Fruit fly (Drosophila melanogaster) whole organism, prepupa: ENCODE results near the gene CG8051.

Source experiments
- CG10631 ChIP-seq: fragments of 200-800 bp; sonication (Bioruptor generic); optimal IDR thresholded peaks from 2 replicates; lab custom pipeline; 2016; ENCODE audit warnings: missing biosample characterization, missing genetic modification characterization
- CG10669 ChIP-seq: fragments of 200-800 bp; sonication (Bioruptor generic); optimal IDR thresholded peaks from 3 replicates; lab custom pipeline; 2018; ENCODE audit warnings: missing biosample characterization, mild to moderate bottlenecking, missing genetic modification characterization, moderate library complexity
- CG11294 ChIP-seq: fragments of 200-800 bp; sonication (Bioruptor generic); IDR thresholded peaks from 2 replicates; pipeline ENCODE4 v1.3.6; 2022; ENCODE audit warnings: missing biosample characterization, missing genetic modification characterization
- CG11902 ChIP-seq: fragments of 200-800 bp; sonication (Bioruptor generic); optimal IDR thresholded peaks from 3 replicates; lab custom pipeline; 2016; ENCODE audit warnings: missing biosample characterization, missing genetic modification characterization
- CG15336 ChIP-seq: fragments of 200-800 bp; sonication (Bioruptor generic); IDR thresholded peaks from 2 replicates; pipeline ENCODE4 v1.3.6; 2022; ENCODE audit warnings: missing biosample characterization, missing genetic modification characterization
- CG32006 ChIP-seq: fragments of 200-800 bp; sonication (Bioruptor generic); optimal IDR thresholded peaks from 3 replicates; lab custom pipeline; 2017; ENCODE audit warnings: missing biosample characterization, mild to moderate bottlenecking, missing genetic modification characterization
- CG34406 ChIP-seq: fragments of 200-800 bp; sonication (Bioruptor generic); optimal IDR thresholded peaks from 3 replicates; lab custom pipeline; 2016; ENCODE audit warnings: missing biosample characterization, missing genetic modification characterization
- CG3919 ChIP-seq: fragments of 200-800 bp; sonication (Bioruptor generic); optimal IDR thresholded peaks from 3 replicates; lab custom pipeline; 2016; ENCODE audit warnings: missing biosample characterization, missing genetic modification characterization
- CG4318 ChIP-seq: fragments of 200-800 bp; sonication (Bioruptor generic); optimal IDR thresholded peaks from 3 replicates; lab custom pipeline; 2017; ENCODE audit warnings: missing biosample characterization, mild to moderate bottlenecking, missing genetic modification characterization
- CG6276 ChIP-seq: fragments of 200-800 bp; sonication (Bioruptor generic); optimal IDR thresholded peaks from 2 replicates; lab custom pipeline; 2017; ENCODE audit warnings: missing biosample characterization, mild to moderate bottlenecking, missing genetic modification characterization
- CG6792 ChIP-seq: fragments of 200-800 bp; sonication (Bioruptor generic); optimal IDR thresholded peaks from 3 replicates; lab custom pipeline; 2016; ENCODE audit warnings: missing biosample characterization, missing genetic modification characterization
- CG6808 ChIP-seq: fragments of 200-800 bp; sonication (Bioruptor generic); optimal IDR thresholded peaks from 3 replicates; lab custom pipeline; 2017; ENCODE audit warnings: missing biosample characterization, missing genetic modification characterization, mild to moderate bottlenecking, moderate library complexity, missing genetic modification reagents
- CG8119 ChIP-seq: fragments of 200-800 bp; sonication (Bioruptor generic); IDR thresholded peaks from 3 replicates; pipeline ENCODE4 v1.3.6; 2022; ENCODE audit warnings: missing biosample characterization, missing genetic modification characterization
- CG8319 ChIP-seq: fragments of 200-800 bp; sonication (Bioruptor generic); optimal IDR thresholded peaks from 3 replicates; lab custom pipeline; 2016; ENCODE audit warnings: missing biosample characterization, missing genetic modification characterization
- CG8632 ChIP-seq: fragments of 200-800 bp; sonication (Bioruptor generic); optimal IDR thresholded peaks from 3 replicates; lab custom pipeline; 2016; ENCODE audit warnings: missing biosample characterization, missing genetic modification characterization
- CG9139 ChIP-seq: fragments of 200-800 bp; sonication (Bioruptor generic); optimal IDR thresholded peaks from 3 replicates; lab custom pipeline; 2017; ENCODE audit warnings: missing biosample characterization, mild to moderate bottlenecking, missing genetic modification characterization
- Eip75B ChIP-seq: fragments of 200-800 bp; sonication (Bioruptor generic); optimal IDR thresholded peaks from 3 replicates; lab custom pipeline; 2016; ENCODE audit warnings: missing biosample characterization, missing genetic modification characterization
- Eip78C ChIP-seq: fragments of 200-800 bp; sonication (Bioruptor generic); peaks from one replicate; lab custom pipeline; 2016; ENCODE audit warnings: missing biosample characterization, missing genetic modification characterization
- Ets21C ChIP-seq: fragments of 200-800 bp; sonication (Bioruptor generic); optimal IDR thresholded peaks from 3 replicates; lab custom pipeline; 2016; ENCODE audit warnings: missing biosample characterization, missing genetic modification characterization
- Ets96B ChIP-seq: fragments of 200-800 bp; optimal IDR thresholded peaks from 2 replicates; lab custom pipeline; 2019; ENCODE audit warnings: missing biosample characterization, mild to moderate bottlenecking, missing genetic modification characterization, moderate library complexity
- Hr38 ChIP-seq: sonication (Bioruptor generic); optimal IDR thresholded peaks from 2 replicates; lab custom pipeline; 2016; ENCODE audit warnings: missing biosample characterization, missing genetic modification characterization
- Hr4 ChIP-seq: fragments of 200-800 bp; sonication (Bioruptor generic); optimal IDR thresholded peaks from 3 replicates; lab custom pipeline; 2016; ENCODE audit warnings: missing biosample characterization, missing genetic modification characterization
- Met ChIP-seq: fragments of 200-800 bp; sonication (Bioruptor generic); optimal IDR thresholded peaks from 3 replicates; lab custom pipeline; 2016; ENCODE audit warnings: missing biosample characterization, missing genetic modification characterization
- OdsH ChIP-seq: fragments of 200-800 bp; sonication (Bioruptor generic); optimal IDR thresholded peaks from 3 replicates; lab custom pipeline; 2016; ENCODE audit warnings: missing biosample characterization, missing genetic modification characterization
- Smox ChIP-seq: fragments of 200-800 bp; sonication (Bioruptor generic); optimal IDR thresholded peaks from 3 replicates; lab custom pipeline; 2016; ENCODE audit warnings: missing biosample characterization, missing genetic modification characterization
- Sox102F ChIP-seq: fragments of 200-800 bp; sonication (Bioruptor generic); optimal IDR thresholded peaks from 2 replicates; lab custom pipeline; 2016; ENCODE audit warnings: missing biosample characterization, mild to moderate bottlenecking, missing genetic modification characterization
- achi ChIP-seq: fragments of 200-800 bp; sonication (Bioruptor generic); optimal IDR thresholded peaks from 3 replicates; lab custom pipeline; 2016; ENCODE audit warnings: missing biosample characterization, missing genetic modification characterization
- acj6 ChIP-seq: fragments of 200-800 bp; sonication (Bioruptor generic); optimal IDR thresholded peaks from 3 replicates; lab custom pipeline; 2016; ENCODE audit warnings: missing biosample characterization, missing genetic modification characterization
- cyc ChIP-seq: fragments of 200-800 bp; sonication (Bioruptor generic); optimal IDR thresholded peaks from 3 replicates; lab custom pipeline; 2016; ENCODE audit warnings: missing biosample characterization, missing genetic modification characterization
- dsx ChIP-seq: fragments of 200-800 bp; optimal IDR thresholded peaks from 3 replicates; lab custom pipeline; 2019; ENCODE audit warnings: missing biosample characterization, mild to moderate bottlenecking, missing genetic modification characterization, moderate library complexity; ENCODE audit not compliant: poor library complexity, severe bottlenecking
- eg ChIP-seq: fragments of 200-800 bp; sonication (Bioruptor generic); IDR thresholded peaks from 3 replicates; pipeline ENCODE4 v1.3.6; 2022; ENCODE audit warnings: missing biosample characterization, missing genetic modification characterization
- esn ChIP-seq: fragments of 200-800 bp; sonication (Bioruptor generic); optimal IDR thresholded peaks from 2 replicates; lab custom pipeline; 2016; ENCODE audit warnings: missing biosample characterization, mild to moderate bottlenecking, missing genetic modification characterization, moderate library complexity
- fd59A ChIP-seq: fragments of 200-800 bp; sonication (Bioruptor generic); optimal IDR thresholded peaks from 2 replicates; lab custom pipeline; 2017; ENCODE audit warnings: missing biosample characterization, mild to moderate bottlenecking, missing genetic modification characterization, missing genetic modification reagents
- fkh ChIP-seq: fragments of 200-800 bp; sonication (Bioruptor generic); optimal IDR thresholded peaks from 3 replicates; lab custom pipeline; 2017; ENCODE audit warnings: missing biosample characterization, mild to moderate bottlenecking, missing genetic modification characterization, moderate library complexity
- lz ChIP-seq: fragments of 200-800 bp; sonication (Bioruptor generic); optimal IDR thresholded peaks from 3 replicates; lab custom pipeline; 2016; ENCODE audit warnings: missing biosample characterization, missing genetic modification characterization
- net ChIP-seq: fragments of 200-800 bp; sonication (Bioruptor generic); optimal IDR thresholded peaks from 3 replicates; lab custom pipeline; 2016; ENCODE audit warnings: missing biosample characterization, missing genetic modification characterization
- pdm3 ChIP-seq: fragments of 200-800 bp; sonication (Bioruptor generic); optimal IDR thresholded peaks from 3 replicates; lab custom pipeline; 2016; ENCODE audit warnings: missing biosample characterization, missing genetic modification characterization
- salr ChIP-seq, 2 experiments: fragments of 200-800 bp; sonication (Bioruptor generic); optimal IDR thresholded peaks; 3 replicates each; lab custom pipeline; 2016 to 2018; ENCODE audit warnings: missing biosample characterization in 2 of 2, missing genetic modification characterization in 2 of 2, mild to moderate bottlenecking in 1 of 2
- spab ChIP-seq: fragments of 200-800 bp; sonication (Bioruptor generic); optimal IDR thresholded peaks from 2 replicates; lab custom pipeline; 2017; ENCODE audit warnings: missing biosample characterization, mild to moderate bottlenecking, missing genetic modification characterization, missing genetic modification reagents
- ss ChIP-seq, 2 experiments: fragments of 200-800 bp; sonication (Bioruptor generic); optimal IDR thresholded peaks; 2 replicates in 1 of 2; 3 replicates in 1 of 2; lab custom pipeline; 2017 to 2018; ENCODE audit warnings: mild to moderate bottlenecking in 2 of 2, missing biosample characterization in 2 of 2, missing genetic modification characterization in 2 of 2, moderate library complexity in 1 of 2
- svp ChIP-seq: fragments of 200-800 bp; sonication (Bioruptor generic); peaks from one replicate; lab custom pipeline; 2016; ENCODE audit warnings: missing biosample characterization, missing genetic modification characterization
- topi ChIP-seq: fragments of 200-800 bp; sonication (Bioruptor generic); optimal IDR thresholded peaks from 3 replicates; lab custom pipeline; 2016; ENCODE audit warnings: missing biosample characterization, missing genetic modification characterization
- vri ChIP-seq: fragments of 200-800 bp; sonication (Bioruptor generic); optimal IDR thresholded peaks from 3 replicates; lab custom pipeline; 2016; ENCODE audit warnings: missing biosample characterization, mild to moderate bottlenecking, missing genetic modification characterization

CG8051 gene

dm6 chrX:19352830-19353441, 45.2 kb upstream of the CG8051 start, which contains the start of gene kek5:
kek5 (plus strand) TSS chrX:19353181.
- TF ChIP-seq CG34406 = peak; percentile 21
- no peak for TF ChIP-seq fd59A (GFP tag; lab: Kevin White, UChicago)
- TF ChIP-seq Smox (GFP tag; lab: Kevin White, UChicago) = peak; percentile 53
- peak; percentile 19 for TF ChIP-seq net (GFP tag; lab: Kevin White, UChicago)
- TF ChIP-seq lz = peak; percentile 43
- peak; percentile 44 for TF ChIP-seq CG6276 (GFP tag; lab: Kevin White, UChicago)
- TF ChIP-seq CG3919 (GFP tag; lab: Kevin White, UChicago) = peak; percentile 17
- TF ChIP-seq vri = no peak
- no peak for TF ChIP-seq CG10669 (GFP tag; lab: Kevin White, UChicago)
- TF ChIP-seq Ets21C (GFP tag; lab: Kevin White, UChicago) = no peak
- TF ChIP-seq CG10631 (GFP tag; lab: Kevin White, UChicago) = peak; percentile 34
- peak; percentile 38 for TF ChIP-seq acj6 (GFP tag; lab: Kevin White, UChicago)
- peak; percentile 48 for TF ChIP-seq topi (GFP tag; lab: Kevin White, UChicago)
- no peak for TF ChIP-seq Hr38 (GFP tag; lab: Kevin White, UChicago)
- TF ChIP-seq OdsH (GFP tag; lab: Kevin White, UChicago) = peak; percentile 40
- TF ChIP-seq CG8119 (GFP tag; lab: Robert Waterston, UW) = peak; percentile 72; the same call in 2 of the 3 replicates
- peak; percentile 34 for TF ChIP-seq CG6792 (GFP tag; lab: Kevin White, UChicago)
- TF ChIP-seq Met (GFP tag; lab: Kevin White, UChicago) = peak; percentile 54
- TF ChIP-seq Eip78C (GFP tag; lab: Kevin White, UChicago) = peak; percentile 77
- TF ChIP-seq achi (GFP tag; lab: Kevin White, UChicago) = peak; percentile 40
- peak; percentile 35 for TF ChIP-seq esn (GFP tag; lab: Kevin White, UChicago)
- TF ChIP-seq CG6808 = no peak
- peak; percentile 1 for TF ChIP-seq cyc (GFP tag; lab: Kevin White, UChicago)
- no peak for TF ChIP-seq spab (GFP tag; lab: Kevin White, UChicago)
- no peak for TF ChIP-seq ss (GFP tag; optimal IDR thresholded peaks at IDR 0.05; lab: Kevin White, UChicago)
- TF ChIP-seq fkh (GFP tag; lab: Kevin White, UChicago) = peak; percentile 50
- no peak for TF ChIP-seq CG11902 (GFP tag; lab: Kevin White, UChicago)
- TF ChIP-seq CG4318 = peak; percentile 14
- TF ChIP-seq Eip75B = peak; percentile 17
- peak; percentile 76 for TF ChIP-seq svp
- TF ChIP-seq dsx (GFP tag; lab: Kevin White, UChicago) = peak; percentile 2
- TF ChIP-seq Ets96B = peak; percentile 27
- no peak for TF ChIP-seq CG9139 (GFP tag; lab: Kevin White, UChicago)
- TF ChIP-seq eg (GFP tag; lab: Robert Waterston, UW) = peak; percentile 56; the same call in 1 of the 3 replicates
- peak; percentile 40 for TF ChIP-seq Hr4
- peak; percentile 35 for TF ChIP-seq CG8632 (GFP tag; lab: Kevin White, UChicago)
- peak; percentile 76 for TF ChIP-seq CG15336 (GFP tag; lab: Robert Waterston, UW)
- TF ChIP-seq pdm3 (GFP tag; lab: Kevin White, UChicago) = peak; percentile 55
- TF ChIP-seq Sox102F (GFP tag; lab: Kevin White, UChicago) = peak; percentile 25
- no peak for TF ChIP-seq salr (GFP tag; optimal IDR thresholded peaks at IDR 0.05; lab: Kevin White, UChicago)
- peak; percentile 50 for TF ChIP-seq CG32006
- TF ChIP-seq CG8319 (GFP tag; lab: Kevin White, UChicago) = no peak
- TF ChIP-seq CG11294 (GFP tag; lab: Robert Waterston, UW) = no peak
